Worm (Caenorhabditis elegans): ENCODE data around the gene gid-2.
A peak's percentile ranks its signal among the peaks of the same experiment; 100 is the strongest.

The gid-2 gene

ce11 chrX:2413277-2413676 is 25.5 kb downstream of the gid-2 start, which contains the start of gene hlh-15:
TSS of gene hlh-15 (minus strand) at chrX:2413377.
- TF ChIP-seq ama-1 (optimal IDR thresholded peaks at IDR 0.05) = no peak
- no peak for TF ChIP-seq nhr-237 (tag; optimal IDR thresholded peaks at IDR 0.05)
- TF ChIP-seq blmp-1 (tag; optimal IDR thresholded peaks at IDR 0.05; ENCODE audit: insufficient read depth) = no peak
- TF ChIP-seq sem-4 (tag; optimal IDR thresholded peaks at IDR 0.05) = no peak
- TF ChIP-seq unc-39 (tag; optimal IDR thresholded peaks at IDR 0.05) = no peak
- no peak for TF ChIP-seq mdl-1 (tag; optimal IDR thresholded peaks at IDR 0.05)
- no peak for TF ChIP-seq ceh-16 (tag; optimal IDR thresholded peaks at IDR 0.05)
- TF ChIP-seq F13H6.1 (tag; optimal IDR thresholded peaks at IDR 0.05) = no peak
- TF ChIP-seq sma-3 (GFP tag; optimal IDR thresholded peaks at IDR 0.05) = no peak
- no peak for TF ChIP-seq snpc-4 (tag; optimal IDR thresholded peaks at IDR 0.05)
- no peak for TF ChIP-seq mbf-1 (tag; optimal IDR thresholded peaks at IDR 0.05)
- TF ChIP-seq nhr-11 (tag; optimal IDR thresholded peaks at IDR 0.05) = no peak
- TF ChIP-seq alr-1 (tag; optimal IDR thresholded peaks at IDR 0.05) = no peak
- no peak for TF ChIP-seq crh-2 (tag; optimal IDR thresholded peaks at IDR 0.05)

ce11 chrX:2410978-2411377 is 27.8 kb downstream of the gid-2 start:
- TF ChIP-seq sma-9 (GFP tag; optimal IDR thresholded peaks at IDR 0.05) (peak; percentile 44), sma-9 (tag; optimal IDR thresholded peaks at IDR 0.05) (no peak), ama-1 (optimal IDR thresholded peaks at IDR 0.05) (no peak), nhr-11 (tag; optimal IDR thresholded peaks at IDR 0.05) (no peak), snpc-4 (tag; optimal IDR thresholded peaks at IDR 0.05) (no peak), nhr-77 (tag; optimal IDR thresholded peaks at IDR 0.05) (no peak), fos-1 (tag; optimal IDR thresholded peaks at IDR 0.05) (peak; percentile 80), dmd-4 (tag; optimal IDR thresholded peaks at IDR 0.05) (no peak), gmeb-1 (tag; optimal IDR thresholded peaks at IDR 0.05) (no peak), elt-3 (tag; optimal IDR thresholded peaks at IDR 0.05) (no peak), blmp-1 (tag; optimal IDR thresholded peaks at IDR 0.05; ENCODE audit: insufficient read depth) (no peak), egl-27 (tag; optimal IDR thresholded peaks at IDR 0.05) (no peak), ceh-16 (tag; optimal IDR thresholded peaks at IDR 0.05) (no peak), C34F6.9 (tag; optimal IDR thresholded peaks at IDR 0.05) (no peak), R02D3.7 (tag; optimal IDR thresholded peaks at IDR 0.05) (no peak), sem-4 (tag; optimal IDR thresholded peaks at IDR 0.05) (no peak), ceh-82 (tag; optimal IDR thresholded peaks at IDR 0.05) (no peak), crh-2 (tag; optimal IDR thresholded peaks at IDR 0.05) (no peak)

ce11 chrX:2409243-2409741 is 29.5 kb downstream of the gid-2 start, which contains the start of the genes C43H6.12 and trpp-12:
TSS of gene C43H6.12 (plus strand) at chrX:2409607.
TSS of gene trpp-12 (plus strand) at chrX:2409691.
- TF ChIP-seq fos-1 (tag; optimal IDR thresholded peaks at IDR 0.05) = no peak
- no peak for TF ChIP-seq blmp-1 (tag; optimal IDR thresholded peaks at IDR 0.05; ENCODE audit: insufficient read depth)
- TF ChIP-seq dmd-4 (tag; optimal IDR thresholded peaks at IDR 0.05) = no peak
- no peak for TF ChIP-seq lin-11 (tag; optimal IDR thresholded peaks at IDR 0.05)
- TF ChIP-seq sma-3 (GFP tag; optimal IDR thresholded peaks at IDR 0.05) = no peak
- TF ChIP-seq alr-1 (tag; optimal IDR thresholded peaks at IDR 0.05) = no peak
- no peak for TF ChIP-seq nhr-21 (tag; optimal IDR thresholded peaks at IDR 0.05)
- no peak for TF ChIP-seq egl-27 (tag; optimal IDR thresholded peaks at IDR 0.05)

- no peak for TF ChIP-seq snpc-4 (tag; optimal IDR thresholded peaks at IDR 0.05)
- TF ChIP-seq nhr-25 (tag; optimal IDR thresholded peaks at IDR 0.05) = no peak
- no peak for TF ChIP-seq nhr-6 (tag; optimal IDR thresholded peaks at IDR 0.05)
- no peak for TF ChIP-seq peb-1 (tag; optimal IDR thresholded peaks at IDR 0.05)
- TF ChIP-seq ztf-11 (tag; optimal IDR thresholded peaks at IDR 0.05) = no peak
- no peak for TF ChIP-seq sma-9 (GFP tag; optimal IDR thresholded peaks at IDR 0.05)
- no peak for TF ChIP-seq sma-9 (tag; optimal IDR thresholded peaks at IDR 0.05)
- TF ChIP-seq C34F6.9 (tag; optimal IDR thresholded peaks at IDR 0.05) = no peak
- no peak for TF ChIP-seq nhr-21 (tag; optimal IDR thresholded peaks at IDR 0.05)
- TF ChIP-seq aly-2 (tag; optimal IDR thresholded peaks at IDR 0.05) = no peak
- no peak for TF ChIP-seq ztf-4 (tag; optimal IDR thresholded peaks at IDR 0.05)
- TF ChIP-seq sem-4 (tag; optimal IDR thresholded peaks at IDR 0.05) = no peak
- TF ChIP-seq nhr-23 (tag; optimal IDR thresholded peaks at IDR 0.05) = no peak
- no peak for TF ChIP-seq lsy-2 (tag; optimal IDR thresholded peaks at IDR 0.05)
- TF ChIP-seq Y55F3AM.14 (GFP tag; optimal IDR thresholded peaks at IDR 0.05) = no peak
- TF ChIP-seq elt-1 (tag; optimal IDR thresholded peaks at IDR 0.05) = no peak
- no peak for TF ChIP-seq zag-1 (tag; optimal IDR thresholded peaks at IDR 0.05)
- no peak for TF ChIP-seq nhr-129 (tag; optimal IDR thresholded peaks at IDR 0.05)
- no peak for TF ChIP-seq gmeb-1 (tag; optimal IDR thresholded peaks at IDR 0.05)
Observed at ce11 chrX:2407167-2407566, 31.6 kb downstream of the gid-2 start, which contains the start of gene mtpn-1. TSS of gene mtpn-1 (plus strand) at chrX:2407467.
